Worm (Caenorhabditis elegans) whole organism, young adult: ENCODE results near the gene C03H12.1.

Experiments
- C06A6.2 ChIP-seq: fragments of 200-800 bp; sonication (Bioruptor generic); conservative IDR thresholded peaks from 2 replicates; pipeline ENCODE4 v1.3.6; 2022; ENCODE audit warnings: missing genetic modification characterization, missing compliant biosample characterization
- C17E4.6 ChIP-seq: fragments of 200-800 bp; sonication (Bioruptor generic); IDR thresholded peaks from 2 replicates; pipeline ENCODE4 v1.3.6; 2022; ENCODE audit warnings: missing genetic modification reagents, missing genetic modification characterization, missing compliant biosample characterization
- F10E7.11 ChIP-seq: sonication (generic microtip); optimal IDR thresholded peaks from 2 replicates; lab custom pipeline; 2017; ENCODE audit warnings: mild to moderate bottlenecking, missing genetic modification characterization, moderate library complexity, missing compliant biosample characterization
- F23B12.7 ChIP-seq: sonication (generic microtip); optimal IDR thresholded peaks from 2 replicates; lab custom pipeline; 2017; ENCODE audit warnings: missing genetic modification characterization, mild to moderate bottlenecking, missing compliant biosample characterization, antibody characterized with exemption, moderate library complexity; ENCODE audit not compliant: insufficient read depth
- F33H1.4 ChIP-seq: fragments of 200-800 bp; sonication (Bioruptor generic); IDR thresholded peaks from 2 replicates; pipeline ENCODE4 v1.3.6; 2022; ENCODE audit warnings: missing genetic modification reagents, missing genetic modification characterization, missing compliant biosample characterization
- F49E8.2 ChIP-seq: sonication (generic microtip); optimal IDR thresholded peaks from 3 replicates; lab custom pipeline; 2017; ENCODE audit warnings: missing genetic modification characterization, mild to moderate bottlenecking, missing compliant biosample characterization, antibody characterized with exemption, moderate library complexity; ENCODE audit not compliant: insufficient read depth
- F52B5.7 ChIP-seq: sonication (generic microtip); optimal IDR thresholded peaks from 2 replicates; lab custom pipeline; 2016; ENCODE audit warnings: mild to moderate bottlenecking, missing genetic modification characterization, missing compliant biosample characterization
- F57A8.1 ChIP-seq: fragments of 200-800 bp; sonication (Bioruptor generic); optimal IDR thresholded peaks from 2 replicates; lab custom pipeline; 2018; ENCODE audit warnings: mild to moderate bottlenecking, missing genetic modification characterization, moderate library complexity, missing compliant biosample characterization
- ama-1 ChIP-seq, 3 experiments: fragments of 150-350 bp in 1 of 3; sonication (generic microtip) in 2 of 3; optimal IDR thresholded peaks; 2 replicates each; lab custom pipeline; 2014 to 2018; ENCODE audit warnings: missing biosample characterization in 2 of 3, missing genetic modification characterization in 2 of 3, missing genetic modification reagents in 2 of 3
- athp-1 ChIP-seq: sonication (generic microtip); optimal IDR thresholded peaks from 2 replicates; lab custom pipeline; 2017; ENCODE audit warnings: mild to moderate bottlenecking, missing genetic modification characterization, missing compliant biosample characterization
- attf-3 ChIP-seq: fragments of 200-800 bp; sonication (Bioruptor generic); conservative IDR thresholded peaks from 2 replicates; pipeline ENCODE4 v1.3.6; 2022; ENCODE audit warnings: missing genetic modification reagents, missing genetic modification characterization, missing compliant biosample characterization
- cebp-1 ChIP-seq, 2 experiments: fragments of 200-800 bp in 1 of 2; sonication (Bioruptor generic) in 1 of 2; sonication (generic microtip) in 1 of 2; IDR thresholded peaks in 1 of 2; optimal IDR thresholded peaks in 1 of 2; 2 replicates each; pipeline versions ENCODE4 v1.3.6 to Lab custom; 2017 to 2022; ENCODE audit warnings: missing compliant biosample characterization in 2 of 2, missing genetic modification characterization in 2 of 2, mild to moderate bottlenecking in 1 of 2, missing genetic modification reagents in 1 of 2, moderate library complexity in 1 of 2
- ceh-40 ChIP-seq: fragments of 200-800 bp; sonication (Bioruptor generic); IDR thresholded peaks from 2 replicates; pipeline ENCODE4 v1.3.6; 2022; ENCODE audit warnings: missing genetic modification characterization, missing compliant biosample characterization
- ceh-79 ChIP-seq: sonication (generic microtip); optimal IDR thresholded peaks from 2 replicates; lab custom pipeline; 2017; ENCODE audit warnings: mild to moderate bottlenecking, missing genetic modification characterization, missing compliant biosample characterization
- die-1 ChIP-seq: sonication (generic microtip); optimal IDR thresholded peaks from 2 replicates; lab custom pipeline; 2016; ENCODE audit warnings: missing genotype, mild to moderate bottlenecking, missing genetic modification characterization, missing compliant biosample characterization
- egl-44 ChIP-seq: fragments of 200-800 bp; sonication (Bioruptor generic); IDR thresholded peaks from 2 replicates; pipeline ENCODE4 v1.3.6; 2022; ENCODE audit warnings: missing genetic modification reagents, missing genetic modification characterization, missing compliant biosample characterization
- egrh-3 ChIP-seq: fragments of 200-800 bp; sonication (Bioruptor generic); IDR thresholded peaks from 2 replicates; pipeline ENCODE4 v1.3.6; 2022; ENCODE audit warnings: missing genetic modification reagents, missing genetic modification characterization, missing compliant biosample characterization
- ets-4 ChIP-seq: fragments of 200-800 bp; sonication (Bioruptor generic); optimal IDR thresholded peaks from 2 replicates; lab custom pipeline; 2018; ENCODE audit warnings: mild to moderate bottlenecking, missing genetic modification characterization, missing compliant biosample characterization
- hlh-26 ChIP-seq: fragments of 200-800 bp; sonication (Bioruptor generic); conservative IDR thresholded peaks from 2 replicates; pipeline ENCODE4 v1.3.6; 2022; ENCODE audit warnings: missing genetic modification reagents, missing genetic modification characterization, missing compliant biosample characterization
- hmg-1.2 ChIP-seq: fragments of 200-800 bp; sonication (Bioruptor generic); IDR thresholded peaks from 2 replicates; pipeline ENCODE4 v1.3.6; 2022; ENCODE audit warnings: missing genetic modification reagents, missing genetic modification characterization, missing compliant biosample characterization
- lag-1 ChIP-seq: fragments of 200-800 bp; sonication (Bioruptor generic); IDR thresholded peaks from 2 replicates; pipeline ENCODE4 v1.3.6; 2022; ENCODE audit warnings: missing genetic modification reagents, missing genetic modification characterization, missing compliant biosample characterization
- let-607 ChIP-seq, 2 experiments: fragments of 200-800 bp in 1 of 2; sonication (Bioruptor generic) in 1 of 2; sonication (generic microtip) in 1 of 2; optimal IDR thresholded peaks; 2 replicates each; lab custom pipeline; 2016 to 2018; ENCODE audit warnings: mild to moderate bottlenecking in 2 of 2, missing compliant biosample characterization in 2 of 2, missing genetic modification characterization in 2 of 2, moderate library complexity in 2 of 2, missing genotype in 1 of 2
- lsl-1 ChIP-seq: fragments of 200-800 bp; sonication (Bioruptor generic); optimal IDR thresholded peaks from 2 replicates; lab custom pipeline; 2018; ENCODE audit warnings: mild to moderate bottlenecking, missing genetic modification characterization, moderate library complexity, missing compliant biosample characterization
- nhr-80 ChIP-seq: sonication (generic microtip); optimal IDR thresholded peaks from 2 replicates; lab custom pipeline; 2016; ENCODE audit warnings: missing genetic modification characterization, missing compliant biosample characterization
- pha-4 ChIP-seq: fragments of 150-350 bp; sonication (generic microtip); optimal IDR thresholded peaks from 2 replicates; lab custom pipeline; 2014; ENCODE audit warnings: missing biosample characterization, missing genetic modification reagents, missing genetic modification characterization
- rpc-1 ChIP-seq, 2 experiments: fragments of 150-350 bp in 1 of 2; sonication (generic microtip) in 1 of 2; optimal IDR thresholded peaks; 2 replicates each; lab custom pipeline; 2014 to 2018; ENCODE audit warnings: missing biosample characterization in 1 of 2, missing genetic modification characterization in 1 of 2, missing genetic modification reagents in 1 of 2, missing genotype in 1 of 2
- snpc-4 ChIP-seq, 5 experiments: fragments of 150-350 bp in 1 of 5; sonication (generic microtip) in 4 of 5; optimal IDR thresholded peaks; 2 replicates each; lab custom pipeline; 2014 to 2018; ENCODE audit warnings: missing genetic modification characterization in 5 of 5, missing biosample characterization in 3 of 5, antibody characterized with exemption in 2 of 5, mild to moderate bottlenecking in 2 of 5, missing compliant biosample characterization in 2 of 5, missing genotype in 2 of 5, moderate library complexity in 2 of 5, missing genetic modification reagents in 1 of 5
- sptf-2 ChIP-seq: fragments of 200-800 bp; sonication (Bioruptor generic); optimal IDR thresholded peaks from 2 replicates; lab custom pipeline; 2018; ENCODE audit warnings: mild to moderate bottlenecking, missing genetic modification characterization, missing compliant biosample characterization
- tbp1 ChIP-seq: fragments of 200-800 bp; sonication (Bioruptor generic); optimal IDR thresholded peaks from 2 replicates; lab custom pipeline; 2018; ENCODE audit warnings: mild to moderate bottlenecking, missing genetic modification characterization, missing compliant biosample characterization
- xnd-1 ChIP-seq: sonication (generic microtip); optimal IDR thresholded peaks from 2 replicates; lab custom pipeline; 2016; ENCODE audit warnings: missing genotype, missing genetic modification reagents, missing genetic modification characterization, missing compliant biosample characterization
- zfh-2 ChIP-seq: fragments of 200-800 bp; sonication (Bioruptor generic); conservative IDR thresholded peaks from 2 replicates; pipeline ENCODE4 v1.3.6; 2022; ENCODE audit warnings: missing genetic modification reagents, missing genetic modification characterization, missing compliant biosample characterization
- zim-3 ChIP-seq: sonication (generic microtip); optimal IDR thresholded peaks from 2 replicates; lab custom pipeline; 2017; ENCODE audit warnings: mild to moderate bottlenecking, missing genetic modification characterization, moderate library complexity, missing compliant biosample characterization

C03H12.1 gene

DNA sequence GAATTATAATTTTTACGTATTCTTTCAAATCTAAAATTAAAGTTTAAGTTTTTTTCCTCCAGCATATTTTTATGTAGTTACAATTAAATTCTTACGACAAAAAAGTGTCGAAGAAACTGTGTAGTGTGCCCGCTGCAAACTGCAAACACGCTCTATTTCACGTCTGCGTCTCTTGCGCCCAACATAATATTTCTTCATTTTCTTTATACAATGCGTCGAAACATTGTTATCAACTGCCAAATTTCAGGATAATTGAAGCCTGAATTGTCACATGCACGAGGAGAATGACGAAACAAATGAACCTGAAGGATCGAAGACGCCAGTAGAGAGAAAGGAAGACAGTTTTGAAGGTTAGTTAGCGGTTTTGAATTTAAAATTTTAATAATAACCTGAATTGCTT is at the start of gene C03H12.1:
C03H12.1 (plus strand) TSS at position 206 of the 400 bp plus-strand sequence.
- TF ChIP-seq hmg-1.2 (GFP tag; lab: Robert Waterston, UW) (peak; percentile 83), ets-4 (GFP tag; lab: Kevin White, UChicago) (no peak), C06A6.2 (GFP tag; lab: Robert Waterston, UW) (no peak), xnd-1 (tag; lab: Kevin White, UChicago) (no peak), die-1 (tag; lab: Kevin White, UChicago) (no peak), F10E7.11 (tag; lab: Kevin White, UChicago) (no peak), F52B5.7 (no peak), nhr-80 (tag; lab: Kevin White, UChicago) (peak; percentile 84), F23B12.7 (tag; lab: Kevin White, UChicago) (peak; percentile 13), zim-3 (tag; lab: Kevin White, UChicago) (no peak), egl-44 (GFP tag; lab: Robert Waterston, UW) (no peak), let-607 (tag; optimal IDR thresholded peaks at IDR 0.05; lab: Kevin White, UChicago) (peak; percentile 93 to 95), sptf-2 (GFP tag; lab: Kevin White, UChicago) (no peak), tbp1 (GFP tag; lab: Kevin White, UChicago) (no peak)
- TF ChIP-seq, all 124 proteins: peak for 4

DNA sequence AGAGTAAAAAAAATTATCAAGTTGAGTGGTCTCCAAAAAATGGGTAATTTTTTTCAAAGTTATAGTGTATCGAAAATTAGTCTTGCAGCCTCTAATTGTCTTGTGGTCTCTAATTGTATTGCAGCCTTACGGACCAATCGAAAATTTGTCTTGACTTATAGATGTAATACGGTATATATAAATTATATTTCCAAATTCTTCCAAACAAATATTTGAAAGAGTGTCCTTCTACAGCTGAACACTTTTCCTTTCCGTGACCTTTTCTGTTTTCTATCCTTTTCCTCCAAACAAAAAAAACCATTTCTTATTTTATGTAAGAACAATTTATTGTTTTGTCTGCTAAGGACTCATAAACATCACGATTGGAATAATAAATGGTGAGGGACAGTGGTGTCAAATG is 48.6 kb upstream of the C03H12.1 start, which contains the start of gene K09E9.7:
K09E9.7 (plus strand) TSS at position 301 of the 400 bp plus-strand sequence.
- no peak for TF ChIP-seq pha-4 (tag; lab: Kevin White, UChicago)

DNA sequence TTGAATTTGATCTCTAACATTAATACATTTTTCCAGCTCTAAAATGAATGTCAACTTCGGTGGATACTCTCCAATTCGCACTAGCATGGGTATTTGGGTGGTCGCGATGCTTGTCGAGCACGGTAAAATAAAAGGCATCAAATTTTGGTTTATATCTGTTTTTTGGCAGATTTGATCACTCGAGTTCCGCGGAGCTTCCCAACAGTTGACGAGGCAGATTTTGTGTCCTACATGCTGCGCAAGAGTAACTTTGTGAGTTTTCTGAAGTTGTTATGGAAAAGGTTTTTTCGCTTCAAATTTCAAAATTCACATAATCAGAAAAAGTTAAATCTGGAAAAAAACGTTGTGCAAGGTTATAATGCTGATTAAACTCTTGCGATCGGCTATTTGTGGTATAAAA is 47.9 kb upstream of the C03H12.1 start:
- TF ChIP-seq hlh-26 (GFP tag; lab: Robert Waterston, UW) = no peak
- TF ChIP-seq F57A8.1 (GFP tag; lab: Kevin White, UChicago) = no peak
- no peak for TF ChIP-seq xnd-1 (tag; lab: Kevin White, UChicago)
- no peak for TF ChIP-seq ceh-40 (GFP tag; lab: Robert Waterston, UW)
- TF ChIP-seq egrh-3 = no peak
- no peak for TF ChIP-seq ama-1 (optimal IDR thresholded peaks at IDR 0.05; lab: Kevin White, UChicago)
- TF ChIP-seq ama-1 (GFP tag; optimal IDR thresholded peaks at IDR 0.05; lab: Kevin White, UChicago) = no peak
- TF ChIP-seq F33H1.4 (GFP tag; lab: Robert Waterston, UW) = no peak

DNA sequence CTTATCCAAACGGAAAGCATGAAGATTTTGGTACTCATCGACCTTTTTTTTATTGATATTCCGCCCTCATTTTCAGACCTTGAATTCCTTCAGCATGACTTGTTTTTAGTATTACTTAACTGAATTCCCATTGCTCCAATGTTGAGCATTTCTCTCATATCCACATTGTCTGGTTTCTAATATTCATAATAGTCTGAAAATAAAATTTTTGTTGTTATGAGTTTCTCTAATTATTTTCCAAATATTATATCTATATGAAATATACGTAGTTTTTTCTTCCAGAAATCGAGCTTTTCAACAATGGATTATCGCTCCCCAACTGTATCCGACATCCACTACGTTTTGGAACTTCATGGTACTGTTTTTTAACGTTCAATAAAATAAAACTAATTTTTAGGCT is 46.6 kb upstream of the C03H12.1 start, which contains the start of gene H08J19.1:
H08J19.1 (plus strand) TSS at position 301 of the 400 bp plus-strand sequence.
- TF ChIP-seq F49E8.2 = no peak
- TF ChIP-seq egrh-3 = no peak
- TF ChIP-seq athp-1 (tag; lab: Kevin White, UChicago) = no peak
- TF ChIP-seq lsl-1 (GFP tag; lab: Kevin White, UChicago) = no peak
- no peak for TF ChIP-seq C17E4.6 (GFP tag; lab: Robert Waterston, UW)

DNA sequence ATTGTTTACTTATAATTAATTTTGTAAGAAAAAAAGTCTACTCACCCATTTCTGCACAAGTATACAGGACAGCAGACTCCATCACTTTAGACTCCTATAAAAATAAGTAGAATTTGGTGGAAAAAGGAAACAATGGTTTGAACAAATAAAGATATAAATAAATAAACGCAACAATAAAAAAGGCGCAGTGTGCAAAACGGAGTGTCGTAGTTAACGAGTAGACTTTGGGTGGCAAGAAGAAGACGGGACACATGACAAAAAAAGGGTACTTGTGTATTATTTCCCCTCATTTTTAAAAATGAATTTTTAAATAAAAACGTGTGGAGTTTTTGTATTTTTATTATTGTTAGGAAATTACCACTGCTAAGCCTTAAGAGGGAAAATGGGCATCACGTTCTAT is 42.0 kb upstream of the C03H12.1 start, which contains the start of gene F59D12.5:
F59D12.5 (minus strand) TSS at position 94 of the 400 bp plus-strand sequence.
- TF ChIP-seq F33H1.4 (GFP tag; lab: Robert Waterston, UW) (no peak), attf-3 (GFP tag; lab: Robert Waterston, UW) (peak; percentile 86)

DNA sequence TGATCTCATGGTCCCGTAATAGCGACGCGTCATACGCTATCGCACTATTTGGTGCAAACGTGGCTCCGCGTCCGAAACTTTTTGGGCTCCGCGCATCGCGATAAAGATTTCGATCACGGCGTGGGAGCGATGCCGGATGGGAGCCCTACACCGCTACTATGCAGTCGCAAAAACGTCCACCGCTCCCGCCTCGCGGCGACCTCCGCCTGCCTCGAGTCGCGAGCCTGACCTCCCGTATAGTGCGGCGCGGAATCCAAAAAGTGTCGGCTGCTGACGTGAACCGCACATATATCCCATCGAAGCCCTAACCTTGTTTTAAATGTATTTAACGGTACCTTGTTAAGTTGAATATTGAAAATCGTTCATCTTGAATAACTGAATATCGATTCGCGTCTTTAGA is 38.8 kb upstream of the C03H12.1 start:
- TF ChIP-seq hlh-26 (GFP tag; lab: Robert Waterston, UW) (no peak), lag-1 (GFP tag; lab: Robert Waterston, UW) (0 out of 2 replicates have a peak, but pooled peaks have one; percentile 48), egl-44 (GFP tag; lab: Robert Waterston, UW) (no peak), ceh-79 (no peak), zfh-2 (GFP tag; lab: Robert Waterston, UW) (peak; percentile 94), rpc-1 (optimal IDR thresholded peaks at IDR 0.05; lab: Kevin White, UChicago) (no peak), rpc-1 (tag; optimal IDR thresholded peaks at IDR 0.05; lab: Kevin White, UChicago) (peak; percentile 9), cebp-1 (GFP tag; IDR thresholded peaks at IDR 0.05; lab: Robert Waterston, UW) (no peak), cebp-1 (tag; optimal IDR thresholded peaks at IDR 0.05; lab: Kevin White, UChicago) (no peak), attf-3 (GFP tag; lab: Robert Waterston, UW) (0 out of 2 replicates have a peak, but pooled peaks have one; percentile 8), egrh-3 (peak; percentile 63; the same call in 1 of the 2 replicates), snpc-4 (GFP tag; optimal IDR thresholded peaks at IDR 0.05; lab: Kevin White, UChicago) (no peak), snpc-4 (tag; optimal IDR thresholded peaks at IDR 0.05; lab: Kevin White, UChicago) (peak in 2 of 4 experiments; percentile 59 to 76)
- TF ChIP-seq, all 124 proteins: peak for 6
